Fruit fly (Drosophila melanogaster): ENCODE measurements around the gene alpha-Man-Ia.

Gene alpha-Man-Ia

dm6 chrX:10325567-10326345, at the start of gene alpha-Man-Ia:
alpha-Man-Ia (minus strand) TSS chrX:10325958.
- TF ChIP-seq CTCF (optimal IDR thresholded peaks at IDR 0.05) (peak in 1 of 2 experiments; percentile 21), CG8478 (optimal IDR thresholded peaks at IDR 0.05) (no peak)

- TF ChIP-seq CTCF (optimal IDR thresholded peaks at IDR 0.05) (no peak), CG8478 (optimal IDR thresholded peaks at IDR 0.05) (no peak)
Measured at dm6 chrX:10375216-10375615, 49.5 kb upstream of the alpha-Man-Ia start, which contains the start of the genes CG32686 and CG2898. CG32686 (minus strand) TSS chrX:10375316. CG2898 (plus strand) TSS chrX:10375374.

- no peak for TF ChIP-seq CG8478 (optimal IDR thresholded peaks at IDR 0.05)
- TF ChIP-seq CTCF (optimal IDR thresholded peaks at IDR 0.05) = no peak
Measured at dm6 chrX:10370201-10371038, 44.7 kb upstream of the alpha-Man-Ia start.

dm6 chrX:10369763-10370162, 44.0 kb upstream of the alpha-Man-Ia start:
- TF ChIP-seq CTCF (optimal IDR thresholded peaks at IDR 0.05) = no peak
- TF ChIP-seq CG8478 (optimal IDR thresholded peaks at IDR 0.05) = no peak

- TF ChIP-seq CTCF (optimal IDR thresholded peaks at IDR 0.05) (no peak), CG8478 (optimal IDR thresholded peaks at IDR 0.05) (no peak)
Measured at dm6 chrX:10369315-10369714, 43.6 kb upstream of the alpha-Man-Ia start.

- no peak for TF ChIP-seq CG8478 (optimal IDR thresholded peaks at IDR 0.05)
- TF ChIP-seq CTCF (optimal IDR thresholded peaks at IDR 0.05) = peak in 1 of 2 experiments; percentile 12
Measured at dm6 chrX:10367801-10368203, 42.0 kb upstream of the alpha-Man-Ia start, which contains the start of gene CG17841. CG17841 (plus strand) TSS chrX:10368052.

- no peak for TF ChIP-seq CG8478 (optimal IDR thresholded peaks at IDR 0.05)
- TF ChIP-seq CTCF (optimal IDR thresholded peaks at IDR 0.05) = no peak
Measured at dm6 chrX:10367372-10367771, 41.6 kb upstream of the alpha-Man-Ia start, which contains the start of gene CG32679. CG32679 (minus strand) TSS chrX:10367472.

dm6 chrX:10365748-10366415, 40.1 kb upstream of the alpha-Man-Ia start:
- TF ChIP-seq CG8478 (optimal IDR thresholded peaks at IDR 0.05) (no peak), CTCF (optimal IDR thresholded peaks at IDR 0.05) (no peak)

dm6 chrX:10364556-10365227, 38.9 kb upstream of the alpha-Man-Ia start:
- no peak for TF ChIP-seq CG8478 (optimal IDR thresholded peaks at IDR 0.05)
- TF ChIP-seq CTCF (optimal IDR thresholded peaks at IDR 0.05) = no peak

- no peak for TF ChIP-seq CG8478 (optimal IDR thresholded peaks at IDR 0.05)
- no peak for TF ChIP-seq CTCF (optimal IDR thresholded peaks at IDR 0.05)
Measured at dm6 chrX:10362557-10363366, 37.0 kb upstream of the alpha-Man-Ia start.

- no peak for TF ChIP-seq CTCF (optimal IDR thresholded peaks at IDR 0.05)
- no peak for TF ChIP-seq CG8478 (optimal IDR thresholded peaks at IDR 0.05)
Measured at dm6 chrX:10362127-10362526, 36.4 kb upstream of the alpha-Man-Ia start.

dm6 chrX:10347979-10348692, 22.4 kb upstream of the alpha-Man-Ia start:
- TF ChIP-seq CTCF (optimal IDR thresholded peaks at IDR 0.05) (no peak), CG8478 (optimal IDR thresholded peaks at IDR 0.05) (no peak)

- TF ChIP-seq CG8478 (optimal IDR thresholded peaks at IDR 0.05) (no peak), CTCF (optimal IDR thresholded peaks at IDR 0.05) (no peak)
Measured at dm6 chrX:10340492-10340891, 14.7 kb upstream of the alpha-Man-Ia start.
